Worm (Caenorhabditis elegans): ENCODE measurements around the gene Y69H2.7.

Gene Y69H2.7

ce11 chrV:18719956-18720489 lies 30.2 kb downstream of the Y69H2.7 start, which contains the start of gene Y17D7C.2:
Y17D7C.2 (minus strand) TSS chrV:18719987.
- TF ChIP-seq dmd-9 (GFP tag; IDR thresholded peaks at IDR 0.05), result peak; percentile 82
- TF ChIP-seq lin-1 (GFP tag; IDR thresholded peaks at IDR 0.05), result no peak
- TF ChIP-seq hmg-1.1 (GFP tag; IDR thresholded peaks at IDR 0.05), result no peak
- no peak for TF ChIP-seq nhr-77 (tag; optimal IDR thresholded peaks at IDR 0.05)
- 0 out of 2 replicates have a peak, but pooled peaks have one; percentile 24 for TF ChIP-seq set-16 (GFP tag; IDR thresholded peaks at IDR 0.05)
- no peak for TF ChIP-seq daf-16 (GFP tag; optimal IDR thresholded peaks at IDR 0.05)
- TF ChIP-seq daf-16 (tag; optimal IDR thresholded peaks at IDR 0.05), result peak; percentile 58
- TF ChIP-seq ceh-62 (tag; optimal IDR thresholded peaks at IDR 0.05), result no peak
- TF ChIP-seq ceh-82 (tag; optimal IDR thresholded peaks at IDR 0.05), result no peak
- TF ChIP-seq Y48G9A.11 (GFP tag; IDR thresholded peaks at IDR 0.05), result 0 out of 2 replicates have a peak, but pooled peaks have one; percentile 46
- TF ChIP-seq mes-2 (tag; optimal IDR thresholded peaks at IDR 0.05; ENCODE audit: poor library complexity, severe bottlenecking), result no peak
- no peak for TF ChIP-seq sdz-12 (GFP tag; optimal IDR thresholded peaks at IDR 0.05)
- TF ChIP-seq duxl-1 (tag; optimal IDR thresholded peaks at IDR 0.05; ENCODE audit: poor library complexity), result peak; percentile 31
- peak; percentile 79 for TF ChIP-seq pqm-1 (tag; optimal IDR thresholded peaks at IDR 0.05)

ce11 chrV:18721873-18722272 lies 32.1 kb downstream of the Y69H2.7 start:
- TF ChIP-seq aly-2 (tag; optimal IDR thresholded peaks at IDR 0.05) (no peak), aha-1 (tag) (peak; percentile 87), unc-62 (GFP tag; optimal IDR thresholded peaks at IDR 0.05 in 1 of 2) (peak in 1 of 2 experiments; percentile 93), unc-62 (tag; optimal IDR thresholded peaks at IDR 0.05) (no peak)

- no peak for TF ChIP-seq mdl-1 (tag; optimal IDR thresholded peaks at IDR 0.05)
- peak; percentile 59 for TF ChIP-seq set-16 (GFP tag; IDR thresholded peaks at IDR 0.05)
- peak; percentile 55; the same call in 1 of the 2 replicates for TF ChIP-seq dmd-9 (GFP tag; IDR thresholded peaks at IDR 0.05)
Measured at ce11 chrV:18722510-18723299, 32.9 kb downstream of the Y69H2.7 start.

- TF ChIP-seq nhr-77 (tag; optimal IDR thresholded peaks at IDR 0.05), result peak; percentile 72
- peak; percentile 30 to 36 for TF ChIP-seq mdl-1 (tag; optimal IDR thresholded peaks at IDR 0.05)
- TF ChIP-seq lsy-2 (tag; optimal IDR thresholded peaks at IDR 0.05), result peak; percentile 57 to 87
- peak; percentile 33 for TF ChIP-seq fkh-10 (GFP tag; optimal IDR thresholded peaks at IDR 0.05)
- peak; percentile 82 for TF ChIP-seq F37D6.2 (tag; optimal IDR thresholded peaks at IDR 0.05)
- TF ChIP-seq mep-1 (tag; optimal IDR thresholded peaks at IDR 0.05), result peak; percentile 82
- peak; percentile 81 for TF ChIP-seq ceh-28 (tag; optimal IDR thresholded peaks at IDR 0.05)
- TF ChIP-seq rbr-2 (tag; optimal IDR thresholded peaks at IDR 0.05), result peak; percentile 86
- no peak for TF ChIP-seq fos-1 (tag; optimal IDR thresholded peaks at IDR 0.05)
- TF ChIP-seq dve-1 (tag; optimal IDR thresholded peaks at IDR 0.05; ENCODE audit: insufficient read depth), result peak; percentile 96
- no peak for TF ChIP-seq mxl-3 (GFP tag; optimal IDR thresholded peaks at IDR 0.05)
- peak; percentile 97 for TF ChIP-seq aha-1 (tag)
- peak; percentile 57 for TF ChIP-seq hmg-1.1 (GFP tag; IDR thresholded peaks at IDR 0.05)
- peak; percentile 80 for TF ChIP-seq hlh-30 (tag; optimal IDR thresholded peaks at IDR 0.05; ENCODE audit: insufficient read depth)
- TF ChIP-seq nhr-6 (tag; optimal IDR thresholded peaks at IDR 0.05), result peak; percentile 95
- TF ChIP-seq daf-16 (GFP tag; optimal IDR thresholded peaks at IDR 0.05), result no peak
- TF ChIP-seq daf-16 (tag; optimal IDR thresholded peaks at IDR 0.05), result peak; percentile 89
- no peak for TF ChIP-seq daf-8 (GFP tag; IDR thresholded peaks at IDR 0.05)
- TF ChIP-seq jun-1 (tag; optimal IDR thresholded peaks at IDR 0.05), result peak; percentile 28
- TF ChIP-seq lin-13 (GFP tag; optimal IDR thresholded peaks at IDR 0.05), result peak; percentile 64
- TF ChIP-seq pha-4 (GFP tag; IDR thresholded peaks at IDR 0.05), result no peak
- peak; percentile 79 for TF ChIP-seq pha-4 (tag; optimal IDR thresholded peaks at IDR 0.05)
- peak; percentile 99 for TF ChIP-seq duxl-1 (tag; optimal IDR thresholded peaks at IDR 0.05; ENCODE audit: poor library complexity)
- no peak for TF ChIP-seq lin-1 (GFP tag; IDR thresholded peaks at IDR 0.05)
- TF ChIP-seq ama-1 (optimal IDR thresholded peaks at IDR 0.05), result no peak
- peak; percentile 47 for TF ChIP-seq snpc-4 (tag; optimal IDR thresholded peaks at IDR 0.05)
- TF ChIP-seq nhr-28 (tag; optimal IDR thresholded peaks at IDR 0.05), result peak; percentile 69
- no peak for TF ChIP-seq hlh-11 (tag; optimal IDR thresholded peaks at IDR 0.05)
- TF ChIP-seq attf-4 (tag; optimal IDR thresholded peaks at IDR 0.05), result peak; percentile 24
- peak in 1 of 2 experiments; percentile 19 for TF ChIP-seq hif-1 (tag; optimal IDR thresholded peaks at IDR 0.05)
- peak; percentile 65 for TF ChIP-seq dpl-1 (GFP tag; optimal IDR thresholded peaks at IDR 0.05)
- peak; percentile 54 for TF ChIP-seq nhr-11 (tag; optimal IDR thresholded peaks at IDR 0.05)
Measured at ce11 chrV:18723604-18724003, 33.8 kb downstream of the Y69H2.7 start.
